Worm (Caenorhabditis elegans) whole organism, L2 larva: ENCODE data around the gene eftu-2.

ENCODE experiments used
- C34F6.9 ChIP-seq: fragments of 150-350 bp; optimal IDR thresholded peaks from 2 replicates; lab custom pipeline; 2014; ENCODE audit warnings: missing biosample characterization, missing genetic modification characterization
- F13H6.1 ChIP-seq: sonication (generic microtip); optimal IDR thresholded peaks from 2 replicates; lab custom pipeline; 2016; ENCODE audit warnings: missing genetic modification characterization, missing compliant biosample characterization
- Y55F3AM.14 ChIP-seq: fragments of 200-800 bp; sonication (Bioruptor generic); optimal IDR thresholded peaks from 2 replicates; lab custom pipeline; 2018; ENCODE audit warnings: mild to moderate bottlenecking, missing genetic modification characterization, missing compliant biosample characterization
- alr-1 ChIP-seq: fragments of 150-350 bp; optimal IDR thresholded peaks from 2 replicates; lab custom pipeline; 2014; ENCODE audit warnings: missing biosample characterization, missing genetic modification characterization
- blmp-1 ChIP-seq: sonication (generic microtip); optimal IDR thresholded peaks from 2 replicates; lab custom pipeline; 2017; ENCODE audit warnings: missing genetic modification characterization, mild to moderate bottlenecking, missing compliant biosample characterization, antibody characterized with exemption, moderate library complexity; ENCODE audit not compliant: insufficient read depth
- crh-2 ChIP-seq: sonication (generic microtip); optimal IDR thresholded peaks from 2 replicates; lab custom pipeline; 2017; ENCODE audit warnings: missing biosample characterization, missing genetic modification characterization
- egl-27 ChIP-seq: sonication (generic microtip); optimal IDR thresholded peaks from 3 replicates; lab custom pipeline; 2017; ENCODE audit warnings: missing biosample characterization, missing genetic modification reagents, missing genetic modification characterization
- elt-3 ChIP-seq: sonication (generic microtip); optimal IDR thresholded peaks from 2 replicates; lab custom pipeline; 2017; ENCODE audit warnings: missing biosample characterization, missing genetic modification characterization
- fos-1 ChIP-seq: fragments of 150-350 bp; optimal IDR thresholded peaks from 2 replicates; lab custom pipeline; 2014; ENCODE audit warnings: missing biosample characterization, missing genetic modification characterization
- gmeb-1 ChIP-seq: fragments of 150-350 bp; optimal IDR thresholded peaks from 2 replicates; lab custom pipeline; 2014; ENCODE audit warnings: missing biosample characterization, missing genetic modification characterization
- lin-11 ChIP-seq: fragments of 150-350 bp; sonication (generic microtip); optimal IDR thresholded peaks from 2 replicates; lab custom pipeline; 2014; ENCODE audit warnings: missing biosample characterization, missing genetic modification characterization, inconsistent platforms, mixed read lengths
- lin-13 ChIP-seq: fragments of 150-350 bp; optimal IDR thresholded peaks from 2 replicates; lab custom pipeline; 2014; ENCODE audit warnings: missing biosample characterization, missing genetic modification reagents, missing genetic modification characterization
- lin-39 ChIP-seq: fragments of 150-350 bp; optimal IDR thresholded peaks from 2 replicates; lab custom pipeline; 2014; ENCODE audit warnings: missing biosample characterization, missing genetic modification reagents, missing genetic modification characterization
- lsy-2 ChIP-seq, 2 experiments: fragments of 150-350 bp in 1 of 2; sonication (generic microtip) in 1 of 2; optimal IDR thresholded peaks; 2 replicates each; lab custom pipeline; 2014 to 2017; ENCODE audit warnings: missing biosample characterization in 2 of 2, missing genetic modification characterization in 2 of 2
- mab-5 ChIP-seq: fragments of 150-350 bp; optimal IDR thresholded peaks from 2 replicates; lab custom pipeline; 2014; ENCODE audit warnings: missing biosample characterization, missing genetic modification characterization
- mdl-1 ChIP-seq, 2 experiments: fragments of 150-350 bp in 1 of 2; sonication (generic microtip) in 1 of 2; optimal IDR thresholded peaks; 2 replicates each; lab custom pipeline; 2017; ENCODE audit warnings: missing biosample characterization in 2 of 2, missing genetic modification characterization in 2 of 2
- nhr-10 ChIP-seq: sonication (generic microtip); optimal IDR thresholded peaks from 2 replicates; lab custom pipeline; 2017; ENCODE audit warnings: missing biosample characterization, missing genetic modification characterization
- nhr-11 ChIP-seq: fragments of 150-350 bp; optimal IDR thresholded peaks from 2 replicates; lab custom pipeline; 2014; ENCODE audit warnings: missing biosample characterization, missing genetic modification characterization
- nhr-12 ChIP-seq: fragments of 150-350 bp; optimal IDR thresholded peaks from 2 replicates; lab custom pipeline; 2014; ENCODE audit warnings: missing biosample characterization, missing genetic modification characterization
- nhr-129 ChIP-seq: fragments of 150-350 bp; optimal IDR thresholded peaks from 2 replicates; lab custom pipeline; 2014; ENCODE audit warnings: missing biosample characterization, missing genetic modification characterization
- nhr-21 ChIP-seq: fragments of 150-350 bp; optimal IDR thresholded peaks from 2 replicates; lab custom pipeline; 2014; ENCODE audit warnings: missing biosample characterization, missing genetic modification characterization
- nhr-25 ChIP-seq: fragments of 150-350 bp; sonication (generic microtip); optimal IDR thresholded peaks from 3 replicates; lab custom pipeline; 2014; ENCODE audit warnings: missing biosample characterization, missing genetic modification characterization
- nhr-6 ChIP-seq: fragments of 150-350 bp; optimal IDR thresholded peaks from 2 replicates; lab custom pipeline; 2014; ENCODE audit warnings: missing biosample characterization, missing genetic modification characterization
- nhr-77 ChIP-seq: fragments of 150-350 bp; optimal IDR thresholded peaks from 2 replicates; lab custom pipeline; 2014; ENCODE audit warnings: missing biosample characterization, missing genetic modification characterization
- peb-1 ChIP-seq: fragments of 150-350 bp; optimal IDR thresholded peaks from 2 replicates; lab custom pipeline; 2014; ENCODE audit warnings: missing biosample characterization, missing genetic modification characterization
- sem-4 ChIP-seq: fragments of 150-350 bp; optimal IDR thresholded peaks from 2 replicates; lab custom pipeline; 2014; ENCODE audit warnings: missing biosample characterization, missing genetic modification reagents, missing genetic modification characterization
- skn-1 ChIP-seq: sonication (generic microtip); optimal IDR thresholded peaks from 2 replicates; lab custom pipeline; 2017; ENCODE audit warnings: missing biosample characterization, missing genetic modification characterization
- sma-9 ChIP-seq, 2 experiments: fragments of 150-350 bp in 1 of 2; sonication (generic microtip) in 1 of 2; optimal IDR thresholded peaks; 2 replicates each; lab custom pipeline; 2014 to 2016; ENCODE audit warnings: missing genetic modification characterization in 2 of 2, mild to moderate bottlenecking in 1 of 2, missing biosample characterization in 1 of 2, missing compliant biosample characterization in 1 of 2, missing genetic modification reagents in 1 of 2, moderate library complexity in 1 of 2
- snpc-4 ChIP-seq: fragments of 150-350 bp; optimal IDR thresholded peaks from 2 replicates; lab custom pipeline; 2014; ENCODE audit warnings: missing biosample characterization, missing genetic modification characterization
- unc-39 ChIP-seq: fragments of 150-350 bp; optimal IDR thresholded peaks from 2 replicates; lab custom pipeline; 2014; ENCODE audit warnings: missing biosample characterization, missing genetic modification characterization
- unc-55 ChIP-seq: fragments of 150-350 bp; sonication (generic microtip); optimal IDR thresholded peaks from 3 replicates; lab custom pipeline; 2014; ENCODE audit warnings: missing biosample characterization, missing genetic modification reagents, missing genetic modification characterization
- zag-1 ChIP-seq: fragments of 150-350 bp; optimal IDR thresholded peaks from 2 replicates; lab custom pipeline; 2014; ENCODE audit warnings: missing biosample characterization, missing genetic modification characterization
- ztf-1 ChIP-seq: fragments of 200-800 bp; sonication (Bioruptor generic); conservative IDR thresholded peaks from 2 replicates; pipeline ENCODE4 v1.3.6; 2022; ENCODE audit warnings: missing genetic modification characterization, missing compliant biosample characterization
- ztf-11 ChIP-seq: sonication (generic microtip); optimal IDR thresholded peaks from 2 replicates; lab custom pipeline; 2017; ENCODE audit warnings: missing biosample characterization, missing genetic modification characterization
- ztf-4 ChIP-seq: fragments of 150-350 bp; optimal IDR thresholded peaks from 2 replicates; lab custom pipeline; 2014; ENCODE audit warnings: missing biosample characterization, missing genetic modification characterization

eftu-2 gene

ce11 chrIII:5991142-5991930, 18.0 kb upstream of the eftu-2 start, which contains the start of gene T04C9.2:
TSS of gene T04C9.2 (plus strand) at chrIII:5991880.
- TF ChIP-seq C34F6.9 (tag; lab: Kevin White, UChicago) (no peak), skn-1 (tag; lab: Kevin White, UChicago) (no peak), sma-9 (GFP tag; optimal IDR thresholded peaks at IDR 0.05; lab: Kevin White, UChicago) (no peak), sma-9 (tag; optimal IDR thresholded peaks at IDR 0.05; lab: Kevin White, UChicago) (no peak), ztf-11 (tag; lab: Kevin White, UChicago) (no peak), nhr-6 (tag; lab: Kevin White, UChicago) (no peak), gmeb-1 (tag; lab: Kevin White, UChicago) (no peak), nhr-129 (tag; lab: Kevin White, UChicago) (peak; percentile 6), unc-55 (GFP tag; lab: Kevin White, UChicago) (peak; percentile 22), alr-1 (tag; lab: Kevin White, UChicago) (no peak), elt-3 (tag; lab: Kevin White, UChicago) (no peak), lin-39 (tag; lab: Kevin White, UChicago) (no peak), zag-1 (tag; lab: Kevin White, UChicago) (peak; percentile 22), ztf-1 (no peak), nhr-11 (tag; lab: Kevin White, UChicago) (no peak), unc-39 (tag; lab: Kevin White, UChicago) (no peak), Y55F3AM.14 (GFP tag; lab: Kevin White, UChicago) (peak; percentile 13), lin-13 (no peak), mab-5 (tag; lab: Kevin White, UChicago) (peak; percentile 86), nhr-25 (no peak), blmp-1 (tag; lab: Kevin White, UChicago) (no peak)

DNA sequence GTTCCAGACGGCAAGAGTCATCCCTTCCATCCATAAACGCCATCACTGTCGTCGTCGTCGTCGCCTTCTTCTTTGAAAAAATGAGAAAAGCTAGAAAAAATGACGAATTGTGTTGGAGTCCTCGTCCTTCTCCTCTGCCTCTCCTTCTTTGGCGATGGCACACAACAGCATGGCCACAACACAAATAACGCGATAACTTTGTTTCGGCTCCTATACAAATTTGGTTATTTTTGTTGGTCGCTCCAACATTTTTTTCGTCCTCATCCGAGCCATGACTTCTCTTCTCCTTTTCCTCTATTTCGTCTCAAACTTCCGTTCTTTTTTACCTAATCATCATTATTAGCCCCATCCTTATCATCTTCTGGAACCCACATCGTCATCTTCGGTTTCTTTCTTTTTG, 17.3 kb upstream of the eftu-2 start:
- no peak for TF ChIP-seq sem-4 (tag; lab: Kevin White, UChicago)
- TF ChIP-seq sma-9 (GFP tag; optimal IDR thresholded peaks at IDR 0.05; lab: Kevin White, UChicago): peak; percentile 13
- no peak for TF ChIP-seq sma-9 (tag; optimal IDR thresholded peaks at IDR 0.05; lab: Kevin White, UChicago)
- peak; percentile 2 for TF ChIP-seq unc-55 (GFP tag; lab: Kevin White, UChicago)
- TF ChIP-seq unc-39 (tag; lab: Kevin White, UChicago): no peak
- no peak for TF ChIP-seq skn-1 (tag; lab: Kevin White, UChicago)
- peak in 1 of 2 experiments; percentile 12 for TF ChIP-seq lsy-2 (tag; optimal IDR thresholded peaks at IDR 0.05; lab: Kevin White, UChicago)
- TF ChIP-seq, all 48 proteins: peak for 3

ce11 chrIII:5992913-5993312, 16.4 kb upstream of the eftu-2 start, which contains the start of gene T04C9.1:
TSS of gene T04C9.1 (plus strand) at chrIII:5993213.
- TF ChIP-seq nhr-77 (tag; lab: Kevin White, UChicago): no peak
- no peak for TF ChIP-seq Y55F3AM.14 (GFP tag; lab: Kevin White, UChicago)
- peak; percentile 0 for TF ChIP-seq unc-55 (GFP tag; lab: Kevin White, UChicago)
- TF ChIP-seq nhr-10: no peak
- no peak for TF ChIP-seq peb-1 (tag; lab: Kevin White, UChicago)
- TF ChIP-seq, all 48 proteins: peak for 1

DNA sequence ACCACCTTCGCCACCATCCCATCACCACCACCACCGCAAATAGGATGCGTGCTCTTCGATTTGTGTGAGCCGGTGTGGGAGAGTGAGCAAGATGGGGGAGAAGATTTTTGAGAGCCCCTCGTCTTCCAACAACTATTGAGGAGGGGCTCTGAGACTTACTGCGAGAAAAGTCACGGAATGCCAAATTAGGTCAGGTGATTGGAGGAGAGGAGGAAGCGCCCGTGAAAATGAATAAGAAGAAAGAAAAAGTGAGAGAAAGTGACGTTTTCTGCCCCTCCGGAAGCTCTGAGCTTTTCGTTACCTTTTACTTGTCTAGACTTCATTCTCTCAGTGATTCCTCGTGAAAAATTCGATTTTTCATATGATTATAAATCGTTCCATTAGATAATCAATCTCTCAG, 10.7 kb upstream of the eftu-2 start:
- TF ChIP-seq F13H6.1 (tag; lab: Kevin White, UChicago) (no peak), unc-39 (tag; lab: Kevin White, UChicago) (no peak), lin-13 (no peak), zag-1 (tag; lab: Kevin White, UChicago) (no peak)

DNA sequence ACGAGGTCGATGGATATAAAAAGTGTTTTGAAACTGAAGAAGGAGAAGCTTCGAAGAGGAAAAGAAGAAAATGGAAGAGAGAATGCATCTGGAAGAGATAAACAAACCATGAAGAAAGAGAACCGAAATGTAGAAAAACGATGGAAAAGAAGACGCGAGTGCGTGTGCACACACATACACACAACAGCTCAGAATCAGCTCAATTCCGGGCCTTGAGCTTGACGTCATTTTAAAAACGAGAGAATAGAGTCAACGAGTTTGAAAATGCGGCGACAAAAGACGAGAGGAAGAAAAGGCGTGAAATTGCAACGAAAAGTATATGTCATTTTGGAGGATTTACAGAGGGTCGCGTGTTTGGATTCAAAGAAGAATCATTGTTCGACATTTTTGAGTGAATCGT, 9.7 kb upstream of the eftu-2 start:
- TF ChIP-seq alr-1 (tag; lab: Kevin White, UChicago) (no peak), nhr-12 (no peak), F13H6.1 (tag; lab: Kevin White, UChicago) (no peak), nhr-129 (tag; lab: Kevin White, UChicago) (peak; percentile 65), nhr-10 (no peak), zag-1 (tag; lab: Kevin White, UChicago) (no peak), lsy-2 (tag; optimal IDR thresholded peaks at IDR 0.05; lab: Kevin White, UChicago) (peak in 1 of 2 experiments; percentile 45), unc-55 (GFP tag; lab: Kevin White, UChicago) (peak; percentile 77), fos-1 (tag; lab: Kevin White, UChicago) (no peak), ztf-4 (tag; lab: Kevin White, UChicago) (no peak), snpc-4 (tag; lab: Kevin White, UChicago) (no peak), crh-2 (tag; lab: Kevin White, UChicago) (peak; percentile 8), nhr-21 (no peak), lin-11 (tag; lab: Kevin White, UChicago) (peak; percentile 1), gmeb-1 (tag; lab: Kevin White, UChicago) (no peak), nhr-77 (tag; lab: Kevin White, UChicago) (no peak), sem-4 (tag; lab: Kevin White, UChicago) (peak; percentile 52), C34F6.9 (tag; lab: Kevin White, UChicago) (peak; percentile 62), nhr-6 (tag; lab: Kevin White, UChicago) (no peak), egl-27 (tag; lab: Kevin White, UChicago) (no peak), mdl-1 (tag; optimal IDR thresholded peaks at IDR 0.05; lab: Kevin White, UChicago) (peak in 1 of 2 experiments; percentile 19), mab-5 (tag; lab: Kevin White, UChicago) (peak; percentile 36)
